Worm (Caenorhabditis elegans) whole organism, L4 larva: ENCODE measurements around the gene Y55B1AR.4.

Experiments
- F10B5.3 ChIP-seq: sonication (generic microtip); optimal IDR thresholded peaks from 2 replicates; lab custom pipeline; 2016; ENCODE audit warnings: mild to moderate bottlenecking, missing genetic modification characterization, missing compliant biosample characterization
- F44E2.7 ChIP-seq: fragments of 200-800 bp; sonication (Bioruptor generic); IDR thresholded peaks from 2 replicates; pipeline ENCODE4 v2.1.2; 2022; ENCODE audit warnings: missing genetic modification characterization, missing compliant biosample characterization
- F49E8.2 ChIP-seq: sonication (generic microtip); optimal IDR thresholded peaks from 2 replicates; lab custom pipeline; 2016; ENCODE audit warnings: missing compliant biosample characterization, mild to moderate bottlenecking, missing genetic modification characterization, borderline replicate concordance
- T20F7.1 ChIP-seq: fragments of 200-800 bp; sonication (Bioruptor generic); optimal IDR thresholded peaks from 2 replicates; lab custom pipeline; 2018; ENCODE audit warnings: mild to moderate bottlenecking, missing genetic modification characterization, missing compliant biosample characterization
- Y105C5A.15 ChIP-seq: fragments of 200-800 bp; sonication (Bioruptor generic); IDR thresholded peaks from 2 replicates; pipeline ENCODE4 v1.3.6; 2022; ENCODE audit warnings: missing genetic modification characterization, missing compliant biosample characterization
- Y48G9A.11 ChIP-seq: fragments of 200-800 bp; sonication (Bioruptor generic); IDR thresholded peaks from 2 replicates; pipeline ENCODE4 v1.3.6; 2022; ENCODE audit warnings: missing genetic modification reagents, missing genetic modification characterization, missing compliant biosample characterization
- aha-1 ChIP-seq: fragments of 150-350 bp; peaks from one replicate; lab custom pipeline; 2014; ENCODE audit warnings: missing biosample characterization, missing genetic modification characterization
- ceh-44 ChIP-seq: fragments of 200-800 bp; sonication (Bioruptor generic); IDR thresholded peaks from 2 replicates; pipeline ENCODE4 v1.3.6; 2022; ENCODE audit warnings: missing genetic modification reagents, missing genetic modification characterization, missing compliant biosample characterization
- ces-1 ChIP-seq: fragments of 150-350 bp; sonication (generic microtip); optimal IDR thresholded peaks from 4 replicates; lab custom pipeline; 2014; ENCODE audit warnings: missing biosample characterization, missing genetic modification reagents, missing genetic modification characterization
- cey-2 ChIP-seq: sonication (generic microtip); optimal IDR thresholded peaks from 3 replicates; lab custom pipeline; 2017; ENCODE audit warnings: missing genetic modification characterization, mild to moderate bottlenecking, missing compliant biosample characterization, antibody characterized with exemption, borderline replicate concordance; ENCODE audit not compliant: insufficient read depth
- daf-19 ChIP-seq: fragments of 200-800 bp; sonication (Bioruptor generic); conservative IDR thresholded peaks from 2 replicates; pipeline ENCODE4 v1.3.6; 2022; ENCODE audit warnings: missing genetic modification characterization, missing compliant biosample characterization
- dve-1 ChIP-seq: sonication (generic microtip); optimal IDR thresholded peaks from 2 replicates; lab custom pipeline; 2017; ENCODE audit warnings: antibody characterized with exemption, mild to moderate bottlenecking, missing genetic modification characterization, missing compliant biosample characterization; ENCODE audit not compliant: insufficient read depth
- egl-27 ChIP-seq: sonication (generic microtip); optimal IDR thresholded peaks from 3 replicates; lab custom pipeline; 2017; ENCODE audit warnings: missing biosample characterization, missing genetic modification reagents, missing genetic modification characterization
- egl-43 ChIP-seq: fragments of 200-800 bp; sonication (Bioruptor generic); IDR thresholded peaks from 2 replicates; pipeline ENCODE4 v1.3.6; 2022; ENCODE audit warnings: missing genetic modification reagents, missing genetic modification characterization, missing compliant biosample characterization
- gei-8 ChIP-seq: fragments of 200-800 bp; sonication (Bioruptor generic); optimal IDR thresholded peaks from 2 replicates; lab custom pipeline; 2018; ENCODE audit warnings: mild to moderate bottlenecking, missing genetic modification characterization, missing compliant biosample characterization
- hlh-11 ChIP-seq: fragments of 200-800 bp; sonication (Bioruptor generic); optimal IDR thresholded peaks from 2 replicates; lab custom pipeline; 2018; ENCODE audit warnings: mild to moderate bottlenecking, missing genetic modification characterization, missing compliant biosample characterization
- hlh-30 ChIP-seq: sonication (generic microtip); optimal IDR thresholded peaks from 2 replicates; lab custom pipeline; 2017; ENCODE audit warnings: antibody characterized with exemption, mild to moderate bottlenecking, missing genetic modification characterization, missing compliant biosample characterization; ENCODE audit not compliant: insufficient read depth
- hmg-1.1 ChIP-seq: fragments of 200-800 bp; sonication (Bioruptor generic); IDR thresholded peaks from 2 replicates; pipeline ENCODE4 v1.3.6; 2022; ENCODE audit warnings: missing genetic modification reagents, missing genetic modification characterization, missing compliant biosample characterization
- jun-1 ChIP-seq: fragments of 150-350 bp; optimal IDR thresholded peaks from 2 replicates; lab custom pipeline; 2014; ENCODE audit warnings: missing biosample characterization, missing genetic modification reagents, missing genetic modification characterization
- lin-1 ChIP-seq: fragments of 200-800 bp; sonication (Bioruptor generic); IDR thresholded peaks from 2 replicates; pipeline ENCODE4 v1.3.6; 2022; ENCODE audit warnings: missing genetic modification reagents, missing genetic modification characterization, missing compliant biosample characterization
- lin-13 ChIP-seq: fragments of 150-350 bp; optimal IDR thresholded peaks from 2 replicates; lab custom pipeline; 2014; ENCODE audit warnings: missing biosample characterization, missing genetic modification reagents, missing genetic modification characterization
- lin-29 ChIP-seq: fragments of 200-800 bp; sonication (Bioruptor generic); IDR thresholded peaks from 2 replicates; pipeline ENCODE4 v1.3.6; 2022; ENCODE audit warnings: missing genetic modification reagents, missing genetic modification characterization, missing compliant biosample characterization
- lin-39 ChIP-seq: fragments of 150-350 bp; optimal IDR thresholded peaks from 2 replicates; lab custom pipeline; 2014; ENCODE audit warnings: missing biosample characterization, missing genetic modification reagents, missing genetic modification characterization
- madf-9 ChIP-seq: fragments of 200-800 bp; sonication (Bioruptor generic); conservative IDR thresholded peaks from 2 replicates; pipeline ENCODE4 v1.3.6; 2022; ENCODE audit warnings: missing genetic modification reagents, missing genetic modification characterization, missing compliant biosample characterization
- mdl-1 ChIP-seq, 2 experiments: fragments of 150-350 bp in 1 of 2; sonication (generic microtip) in 1 of 2; optimal IDR thresholded peaks; 2 replicates each; lab custom pipeline; 2014 to 2017; ENCODE audit warnings: missing biosample characterization in 2 of 2, missing genetic modification characterization in 2 of 2
- mes-2 ChIP-seq: sonication (generic microtip); optimal IDR thresholded peaks from 2 replicates; lab custom pipeline; 2016; ENCODE audit warnings: missing genotype, mild to moderate bottlenecking, missing genetic modification characterization, missing compliant biosample characterization; ENCODE audit not compliant: poor library complexity, severe bottlenecking
- nhr-10 ChIP-seq: fragments of 150-350 bp; optimal IDR thresholded peaks from 2 replicates; lab custom pipeline; 2014; ENCODE audit warnings: missing biosample characterization, missing genetic modification characterization
- nhr-102 ChIP-seq: sonication (generic microtip); optimal IDR thresholded peaks from 2 replicates; lab custom pipeline; 2016; ENCODE audit warnings: mild to moderate bottlenecking, missing genetic modification characterization, moderate library complexity, missing compliant biosample characterization
- nhr-11 ChIP-seq: fragments of 150-350 bp; optimal IDR thresholded peaks from 2 replicates; lab custom pipeline; 2014; ENCODE audit warnings: missing biosample characterization, missing genetic modification characterization
- nhr-237 ChIP-seq: sonication (generic microtip); optimal IDR thresholded peaks from 2 replicates; lab custom pipeline; 2017; ENCODE audit warnings: missing biosample characterization, missing genetic modification characterization
- nhr-25 ChIP-seq: sonication (generic microtip); optimal IDR thresholded peaks from 2 replicates; lab custom pipeline; 2017; ENCODE audit warnings: missing genetic modification characterization, mild to moderate bottlenecking, missing compliant biosample characterization, antibody characterized with exemption, moderate library complexity, borderline replicate concordance; ENCODE audit not compliant: insufficient read depth
- nhr-28 ChIP-seq: fragments of 150-350 bp; optimal IDR thresholded peaks from 2 replicates; lab custom pipeline; 2014; ENCODE audit warnings: missing biosample characterization, missing genetic modification characterization
- nhr-41 ChIP-seq: fragments of 200-800 bp; sonication (Bioruptor generic); IDR thresholded peaks from 2 replicates; pipeline ENCODE4 v1.3.6; 2022; ENCODE audit warnings: missing genetic modification reagents, missing genetic modification characterization, missing compliant biosample characterization
- nhr-42 ChIP-seq: fragments of 200-800 bp; sonication (Bioruptor generic); IDR thresholded peaks from 2 replicates; pipeline ENCODE4 v1.3.6; 2022; ENCODE audit warnings: missing genetic modification characterization, missing compliant biosample characterization
- nhr-48 ChIP-seq: sonication (generic microtip); optimal IDR thresholded peaks from 2 replicates; lab custom pipeline; 2016; ENCODE audit warnings: mild to moderate bottlenecking, missing genetic modification characterization, missing compliant biosample characterization
- nhr-6 ChIP-seq: fragments of 150-350 bp; optimal IDR thresholded peaks from 2 replicates; lab custom pipeline; 2014; ENCODE audit warnings: missing biosample characterization, missing genetic modification characterization
- nhr-76 ChIP-seq: fragments of 150-350 bp; optimal IDR thresholded peaks from 2 replicates; lab custom pipeline; 2014; ENCODE audit warnings: missing biosample characterization, missing genetic modification characterization
- pha-4 ChIP-seq, 2 experiments: fragments of 150-350 bp in 1 of 2; fragments of 200-800 bp in 1 of 2; sonication (Bioruptor generic) in 1 of 2; IDR thresholded peaks in 1 of 2; optimal IDR thresholded peaks in 1 of 2; 2 replicates each; pipeline versions ENCODE4 v1.3.6 to Lab custom; 2014 to 2022; ENCODE audit warnings: missing genetic modification characterization in 2 of 2, missing genetic modification reagents in 2 of 2, missing biosample characterization in 1 of 2, missing compliant biosample characterization in 1 of 2
- php-3 ChIP-seq: fragments of 200-800 bp; sonication (Bioruptor generic); IDR thresholded peaks from 2 replicates; pipeline ENCODE4 v1.3.6; 2022; ENCODE audit warnings: missing genetic modification reagents, missing genetic modification characterization, missing compliant biosample characterization
- rbr-2 ChIP-seq: sonication (generic microtip); optimal IDR thresholded peaks from 2 replicates; lab custom pipeline; 2016; ENCODE audit warnings: missing genotype, missing genetic modification characterization, missing compliant biosample characterization
- set-16 ChIP-seq: fragments of 200-800 bp; sonication (Bioruptor generic); IDR thresholded peaks from 2 replicates; pipeline ENCODE4 v1.3.6; 2022; ENCODE audit warnings: missing genetic modification reagents, missing genetic modification characterization, missing compliant biosample characterization
- skn-1 ChIP-seq: fragments of 150-350 bp; optimal IDR thresholded peaks from 2 replicates; lab custom pipeline; 2014; ENCODE audit warnings: missing biosample characterization, missing genetic modification characterization
- snpc-1.2 ChIP-seq: fragments of 200-800 bp; sonication (Bioruptor generic); IDR thresholded peaks from 2 replicates; pipeline ENCODE4 v1.3.6; 2022; ENCODE audit warnings: missing genetic modification reagents, missing genetic modification characterization, missing compliant biosample characterization
- spr-1 ChIP-seq: sonication (generic microtip); optimal IDR thresholded peaks from 2 replicates; lab custom pipeline; 2016; ENCODE audit warnings: mild to moderate bottlenecking, missing genetic modification characterization, missing compliant biosample characterization
- unc-130 ChIP-seq: sonication (generic microtip); optimal IDR thresholded peaks from 2 replicates; lab custom pipeline; 2016; ENCODE audit warnings: missing genetic modification reagents, missing genetic modification characterization, missing compliant biosample characterization
- unc-62 ChIP-seq, 3 experiments: fragments of 150-350 bp in 1 of 3; sonication (generic microtip); optimal IDR thresholded peaks in 2 of 3; peaks in 1 of 3; 1 replicate in 1 of 3; 2 replicates in 2 of 3; lab custom pipeline; 2014 to 2017; ENCODE audit warnings: missing biosample characterization in 3 of 3, missing genetic modification characterization in 3 of 3, missing genetic modification reagents in 3 of 3, missing genotype in 1 of 3
- zag-1 ChIP-seq: fragments of 150-350 bp; optimal IDR thresholded peaks from 2 replicates; lab custom pipeline; 2014; ENCODE audit warnings: missing biosample characterization, missing genetic modification characterization
- zfp-2 ChIP-seq: sonication (generic microtip); optimal IDR thresholded peaks from 2 replicates; lab custom pipeline; 2016; ENCODE audit warnings: mild to moderate bottlenecking, missing genetic modification characterization, missing compliant biosample characterization
- zip-11 ChIP-seq: fragments of 200-800 bp; sonication (Bioruptor generic); IDR thresholded peaks from 2 replicates; pipeline ENCODE4 v1.3.6; 2022; ENCODE audit warnings: missing genetic modification characterization, missing compliant biosample characterization

The Y55B1AR.4 gene

DNA sequence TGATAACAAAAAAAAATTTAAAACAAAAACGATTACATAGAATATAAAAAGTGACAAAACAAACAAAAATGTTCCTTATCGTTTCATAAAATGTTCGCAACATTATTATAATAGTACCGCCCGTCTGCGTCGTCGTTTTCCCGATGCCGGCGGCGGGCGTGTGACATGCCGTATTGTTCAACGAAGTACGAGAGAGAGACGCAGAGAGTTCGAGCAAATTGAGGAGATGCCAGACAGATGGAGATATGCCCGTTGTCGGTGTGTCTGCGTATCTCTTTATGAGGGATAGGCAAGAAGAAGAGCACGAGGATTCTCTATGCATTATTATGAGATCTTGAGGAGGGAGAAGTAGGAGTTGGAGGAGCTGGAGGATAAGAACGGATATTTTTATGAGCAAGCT is 18.4 kb upstream of the Y55B1AR.4 start (continued):
- no peak for TF ChIP-seq ces-1 (GFP tag; lab: Kevin White, UChicago)
- TF ChIP-seq daf-19 (GFP tag; lab: Robert Waterston, UW), result no peak
- TF ChIP-seq set-16 (GFP tag; lab: Robert Waterston, UW), result peak; percentile 65; the same call in 1 of the 2 replicates
- TF ChIP-seq pha-4 (GFP tag; IDR thresholded peaks at IDR 0.05; lab: Robert Waterston, UW), result peak; percentile 78
- no peak for TF ChIP-seq pha-4 (tag; optimal IDR thresholded peaks at IDR 0.05; lab: Kevin White, UChicago)
- TF ChIP-seq mdl-1 (tag; optimal IDR thresholded peaks at IDR 0.05; lab: Kevin White, UChicago), result peak; percentile 60 to 96
- TF ChIP-seq zag-1 (tag; lab: Kevin White, UChicago), result no peak
- TF ChIP-seq unc-62 (GFP tag; optimal IDR thresholded peaks at IDR 0.05 in 1 of 2; lab: Kevin White, UChicago), result peak in 1 of 2 experiments; percentile 42
- no peak for TF ChIP-seq unc-62 (tag; optimal IDR thresholded peaks at IDR 0.05; lab: Kevin White, UChicago)
- peak; percentile 87 for TF ChIP-seq nhr-11 (tag; lab: Kevin White, UChicago)
- no peak for TF ChIP-seq cey-2 (tag; lab: Kevin White, UChicago)
- TF ChIP-seq rbr-2 (tag; lab: Kevin White, UChicago), result peak; percentile 80
- TF ChIP-seq nhr-6 (tag; lab: Kevin White, UChicago), result peak; percentile 90
- no peak for TF ChIP-seq F10B5.3 (tag; lab: Kevin White, UChicago)
- TF ChIP-seq F49E8.2 (tag; lab: Kevin White, UChicago), result no peak
- TF ChIP-seq dve-1 (tag; lab: Kevin White, UChicago), result peak; percentile 99
- peak; percentile 65 for TF ChIP-seq mes-2 (tag; lab: Kevin White, UChicago)
- peak; percentile 91 for TF ChIP-seq hmg-1.1 (GFP tag; lab: Robert Waterston, UW)
- peak; percentile 26 for TF ChIP-seq egl-27 (tag; lab: Kevin White, UChicago)
- TF ChIP-seq gei-8, result peak; percentile 63
- peak; percentile 36 for TF ChIP-seq nhr-25 (tag; lab: Kevin White, UChicago)
- TF ChIP-seq snpc-1.2 (GFP tag; lab: Robert Waterston, UW), result no peak
- no peak for TF ChIP-seq zip-11
- no peak for TF ChIP-seq nhr-10 (tag; lab: Kevin White, UChicago)
- TF ChIP-seq Y105C5A.15 (GFP tag; lab: Robert Waterston, UW), result no peak
- TF ChIP-seq F44E2.7, result no peak
- TF ChIP-seq spr-1 (tag; lab: Kevin White, UChicago), result peak; percentile 53
- no peak for TF ChIP-seq Y48G9A.11 (GFP tag; lab: Robert Waterston, UW)
- no peak for TF ChIP-seq ceh-44
- no peak for TF ChIP-seq lin-29 (GFP tag; lab: Robert Waterston, UW)
- no peak for TF ChIP-seq lin-39 (tag; lab: Kevin White, UChicago)
- TF ChIP-seq nhr-42 (GFP tag; lab: Robert Waterston, UW), result no peak
- 0 out of 2 replicates have a peak, but pooled peaks have one; percentile 22 for TF ChIP-seq nhr-41 (GFP tag; lab: Robert Waterston, UW)
- TF ChIP-seq hlh-30 (tag; lab: Kevin White, UChicago), result peak; percentile 98
- TF ChIP-seq hlh-11, result peak; percentile 99
- peak; percentile 63; the same call in 1 of the 2 replicates for TF ChIP-seq egl-43
- peak; percentile 58 for TF ChIP-seq jun-1 (tag; lab: Kevin White, UChicago)
- peak; percentile 73 for TF ChIP-seq lin-13 (GFP tag; lab: Kevin White, UChicago)
- TF ChIP-seq aha-1 (tag; lab: Kevin White, UChicago), result peak; percentile 99
- TF ChIP-seq nhr-28 (tag; lab: Kevin White, UChicago), result peak; percentile 98
- no peak for TF ChIP-seq nhr-237 (tag; lab: Kevin White, UChicago)
- TF ChIP-seq unc-130 (GFP tag; lab: Kevin White, UChicago), result no peak
- no peak for TF ChIP-seq zfp-2
- peak; percentile 93 for TF ChIP-seq php-3 (GFP tag; lab: Robert Waterston, UW)
- TF ChIP-seq T20F7.1 (GFP tag; lab: Kevin White, UChicago), result no peak
- TF ChIP-seq nhr-102 (tag; lab: Kevin White, UChicago), result peak; percentile 78
- no peak for TF ChIP-seq nhr-76
- TF ChIP-seq nhr-48 (tag; lab: Kevin White, UChicago), result peak; percentile 83
- peak; percentile 58; the same call in 1 of the 2 replicates for TF ChIP-seq madf-9 (GFP tag; lab: Robert Waterston, UW)
- TF ChIP-seq skn-1 (tag; lab: Kevin White, UChicago), result no peak
- peak; percentile 73; the same call in 1 of the 2 replicates for TF ChIP-seq lin-1 (GFP tag; lab: Robert Waterston, UW)
